Worm (Caenorhabditis elegans): ENCODE results near the gene T07F8.1.
A peak's percentile ranks its signal among the peaks of the same experiment; 100 is the strongest.

T07F8.1 gene

ce11 chrII:7171305-7171998, 23.3 kb downstream of the T07F8.1 start, which contains the start of gene dyf-13:
Gene dyf-13 (minus strand): TSS chrII:7171355.
- no peak for TF ChIP-seq aly-2 (tag; optimal IDR thresholded peaks at IDR 0.05)
- no peak for TF ChIP-seq mdl-1 (tag; optimal IDR thresholded peaks at IDR 0.05)
- no peak for TF ChIP-seq mab-5 (tag; optimal IDR thresholded peaks at IDR 0.05)

DNA sequence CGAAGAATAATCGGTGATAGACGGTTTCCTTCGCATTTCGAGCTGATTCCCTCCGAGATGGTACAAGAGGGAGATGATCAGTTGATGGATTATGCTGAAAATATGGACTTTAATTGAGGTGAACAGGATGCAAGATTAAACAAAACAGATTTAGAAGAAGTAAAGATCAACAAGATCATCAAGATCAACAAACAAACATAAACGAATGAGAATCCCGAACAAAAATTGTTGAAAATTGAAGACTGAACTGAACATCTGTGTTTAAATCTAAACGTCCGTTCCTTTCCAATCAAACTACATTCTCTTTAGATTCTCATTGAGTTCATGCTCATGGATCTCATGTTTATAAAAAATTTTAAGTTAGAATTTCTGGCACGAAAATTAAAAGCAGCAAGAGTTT, 26.6 kb downstream of the T07F8.1 start, which contains the start of gene glc-4:
glc-4 (minus strand) TSS at position 101 of the 400 bp plus-strand sequence.
- no peak for TF ChIP-seq gmeb-1 (tag; optimal IDR thresholded peaks at IDR 0.05)
- TF ChIP-seq snpc-4 (tag; optimal IDR thresholded peaks at IDR 0.05) = no peak
- no peak for TF ChIP-seq R02D3.7 (tag; optimal IDR thresholded peaks at IDR 0.05)
- TF ChIP-seq dmd-4 (tag; optimal IDR thresholded peaks at IDR 0.05) = no peak
- TF ChIP-seq Y55F3AM.14 (GFP tag; optimal IDR thresholded peaks at IDR 0.05) = no peak
- no peak for TF ChIP-seq mdl-1 (tag; optimal IDR thresholded peaks at IDR 0.05)
- no peak for TF ChIP-seq lin-39 (tag; optimal IDR thresholded peaks at IDR 0.05)
- no peak for TF ChIP-seq unc-55 (GFP tag; optimal IDR thresholded peaks at IDR 0.05)
- TF ChIP-seq F13H6.1 (tag; optimal IDR thresholded peaks at IDR 0.05) = no peak
- no peak for TF ChIP-seq elt-1 (tag; optimal IDR thresholded peaks at IDR 0.05)
- TF ChIP-seq egl-27 (tag; optimal IDR thresholded peaks at IDR 0.05) = no peak
- no peak for TF ChIP-seq ZK546.5 (tag; optimal IDR thresholded peaks at IDR 0.05)
- no peak for TF ChIP-seq ceh-16 (tag; optimal IDR thresholded peaks at IDR 0.05)

DNA sequence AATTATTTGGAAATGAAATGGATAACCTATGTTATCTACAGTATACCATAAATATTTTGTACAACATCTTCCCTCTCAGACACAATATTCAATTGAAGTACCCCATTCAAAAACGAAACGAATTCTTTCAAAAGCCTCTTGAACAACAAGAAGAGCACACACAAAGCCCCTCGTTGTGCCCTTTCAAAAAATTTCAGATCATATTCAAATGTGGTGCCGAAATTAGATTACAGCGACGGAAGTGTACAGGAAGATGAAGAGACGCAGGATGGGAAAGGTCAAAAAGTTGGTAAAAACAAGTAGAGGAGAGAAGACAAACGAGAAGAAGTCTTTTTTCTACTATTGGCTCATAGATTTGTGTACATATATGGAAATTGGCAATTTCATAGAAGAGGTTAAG, 27.9 kb downstream of the T07F8.1 start:
- TF ChIP-seq elt-3 (tag; optimal IDR thresholded peaks at IDR 0.05) = no peak
- no peak for TF ChIP-seq mbf-1 (tag; optimal IDR thresholded peaks at IDR 0.05)
- peak; percentile 0 for TF ChIP-seq C34F6.9 (tag; optimal IDR thresholded peaks at IDR 0.05)
- TF ChIP-seq sem-4 (tag; optimal IDR thresholded peaks at IDR 0.05) = no peak

ce11 chrII:7182630-7183029, 34.4 kb downstream of the T07F8.1 start:
- TF ChIP-seq lin-13 (GFP tag; optimal IDR thresholded peaks at IDR 0.05) (no peak), nhr-12 (tag; optimal IDR thresholded peaks at IDR 0.05) (no peak), mbf-1 (tag; optimal IDR thresholded peaks at IDR 0.05) (no peak), nhr-10 (tag; optimal IDR thresholded peaks at IDR 0.05) (no peak), ZK546.5 (tag; optimal IDR thresholded peaks at IDR 0.05) (no peak), egl-27 (tag; optimal IDR thresholded peaks at IDR 0.05) (no peak), fos-1 (tag; optimal IDR thresholded peaks at IDR 0.05) (no peak), skn-1 (tag; optimal IDR thresholded peaks at IDR 0.05) (no peak), elt-1 (tag; optimal IDR thresholded peaks at IDR 0.05) (no peak), nhr-21 (tag; optimal IDR thresholded peaks at IDR 0.05) (no peak), nhr-6 (tag; optimal IDR thresholded peaks at IDR 0.05) (no peak), blmp-1 (tag; optimal IDR thresholded peaks at IDR 0.05; ENCODE audit: insufficient read depth) (no peak), nhr-23 (tag; optimal IDR thresholded peaks at IDR 0.05) (no peak), lsy-2 (tag; optimal IDR thresholded peaks at IDR 0.05) (peak in 1 of 2 experiments; percentile 40), ztf-11 (tag; optimal IDR thresholded peaks at IDR 0.05) (no peak), nhr-237 (tag; optimal IDR thresholded peaks at IDR 0.05) (no peak), unc-62 (GFP tag; optimal IDR thresholded peaks at IDR 0.05) (no peak), aly-2 (tag; optimal IDR thresholded peaks at IDR 0.05) (no peak), unc-55 (GFP tag; optimal IDR thresholded peaks at IDR 0.05) (peak; percentile 50), ztf-1 (GFP tag; conservative IDR thresholded peaks at IDR 0.05) (no peak), zag-1 (tag; optimal IDR thresholded peaks at IDR 0.05) (no peak), snpc-4 (tag; optimal IDR thresholded peaks at IDR 0.05) (no peak), mab-5 (tag; optimal IDR thresholded peaks at IDR 0.05) (no peak), nhr-77 (tag; optimal IDR thresholded peaks at IDR 0.05) (no peak), nhr-11 (tag; optimal IDR thresholded peaks at IDR 0.05) (no peak), lin-39 (tag; optimal IDR thresholded peaks at IDR 0.05) (no peak), ama-1 (optimal IDR thresholded peaks at IDR 0.05) (no peak), C34F6.9 (tag; optimal IDR thresholded peaks at IDR 0.05) (peak; percentile 64), mdl-1 (tag; optimal IDR thresholded peaks at IDR 0.05) (no peak), ceh-82 (tag; optimal IDR thresholded peaks at IDR 0.05) (no peak), gmeb-1 (tag; optimal IDR thresholded peaks at IDR 0.05) (no peak), lin-11 (tag; optimal IDR thresholded peaks at IDR 0.05) (peak; percentile 31), crh-2 (tag; optimal IDR thresholded peaks at IDR 0.05) (peak; percentile 31), ceh-16 (tag; optimal IDR thresholded peaks at IDR 0.05) (no peak), elt-3 (tag; optimal IDR thresholded peaks at IDR 0.05) (no peak), Y55F3AM.14 (GFP tag; optimal IDR thresholded peaks at IDR 0.05) (no peak), dmd-4 (tag; optimal IDR thresholded peaks at IDR 0.05) (no peak), nhr-129 (tag; optimal IDR thresholded peaks at IDR 0.05) (peak; percentile 12), R02D3.7 (tag; optimal IDR thresholded peaks at IDR 0.05) (no peak), F13H6.1 (tag; optimal IDR thresholded peaks at IDR 0.05) (peak; percentile 18), peb-1 (tag; optimal IDR thresholded peaks at IDR 0.05) (no peak)

Data from whole organism, L2 larva.